Fruit fly (Drosophila melanogaster) whole organism, embryonic: ENCODE data around the gene CG3566.

Source experiments
- Abd-B ChIP-seq: fragments of 200-800 bp; sonication (Bioruptor generic); optimal IDR thresholded peaks from 2 replicates; lab custom pipeline; 2018; ENCODE audit warnings: missing biosample characterization, mild to moderate bottlenecking, missing genetic modification characterization, moderate library complexity
- CG10267 ChIP-seq: fragments of 200-800 bp; sonication (Bioruptor generic); optimal IDR thresholded peaks from 2 replicates; lab custom pipeline; 2018; ENCODE audit warnings: missing biosample characterization, mild to moderate bottlenecking, missing genetic modification characterization, moderate library complexity
- CG10366 ChIP-seq: fragments of 200-800 bp; sonication (Bioruptor generic); IDR thresholded peaks from 2 replicates; pipeline ENCODE4 v1.3.6; 2022; ENCODE audit warnings: missing biosample characterization, missing genetic modification characterization
- CG11398 ChIP-seq: fragments of 200-800 bp; sonication (Bioruptor generic); optimal IDR thresholded peaks from 2 replicates; lab custom pipeline; 2016; ENCODE audit warnings: missing biosample characterization, missing genetic modification characterization
- CG12104 ChIP-seq: fragments of 200-800 bp; sonication (Bioruptor generic); optimal IDR thresholded peaks from 3 replicates; lab custom pipeline; 2016; ENCODE audit warnings: missing biosample characterization, missing genetic modification characterization
- CG15011 ChIP-seq: fragments of 200-800 bp; sonication (Bioruptor generic); optimal IDR thresholded peaks from 3 replicates; lab custom pipeline; 2018; ENCODE audit warnings: missing biosample characterization, mild to moderate bottlenecking, missing genetic modification characterization
- CG16863 ChIP-seq: fragments of 200-800 bp; sonication (Bioruptor generic); optimal IDR thresholded peaks from 3 replicates; lab custom pipeline; 2016; ENCODE audit warnings: missing biosample characterization, missing genetic modification characterization
- CG2712 ChIP-seq: fragments of 200-800 bp; optimal IDR thresholded peaks from 3 replicates; lab custom pipeline; 2019; ENCODE audit warnings: missing biosample characterization, mild to moderate bottlenecking, missing genetic modification characterization, moderate library complexity
- CG3065 ChIP-seq: fragments of 200-800 bp; sonication (Bioruptor generic); optimal IDR thresholded peaks from 2 replicates; lab custom pipeline; 2016; ENCODE audit warnings: missing biosample characterization, missing genetic modification characterization
- CG31224 ChIP-seq: fragments of 200-800 bp; sonication (Bioruptor generic); IDR thresholded peaks from 2 replicates; pipeline ENCODE4 v1.3.6; 2022; ENCODE audit warnings: missing biosample characterization, missing genetic modification characterization
- CG32532 ChIP-seq: fragments of 200-800 bp; sonication (Bioruptor generic); IDR thresholded peaks from 2 replicates; pipeline ENCODE4 v1.3.6; 2022; ENCODE audit warnings: missing biosample characterization, missing genetic modification characterization
- CG3407 ChIP-seq: fragments of 200-800 bp; sonication (Bioruptor generic); optimal IDR thresholded peaks from 2 replicates; lab custom pipeline; 2018; ENCODE audit warnings: missing biosample characterization, mild to moderate bottlenecking, missing genetic modification characterization
- CG4282 ChIP-seq: fragments of 200-800 bp; sonication (Bioruptor generic); optimal IDR thresholded peaks from 2 replicates; lab custom pipeline; 2016; ENCODE audit warnings: missing biosample characterization, missing genetic modification characterization
- CG4404 ChIP-seq: fragments of 200-800 bp; sonication (Bioruptor generic); IDR thresholded peaks from 2 replicates; pipeline ENCODE4 v1.3.6; 2022; ENCODE audit warnings: missing biosample characterization, missing genetic modification characterization
- CG4820 ChIP-seq: fragments of 200-800 bp; sonication (Bioruptor generic); optimal IDR thresholded peaks from 3 replicates; lab custom pipeline; 2016; ENCODE audit warnings: missing biosample characterization, missing genetic modification characterization
- CG5245 ChIP-seq: fragments of 200-800 bp; sonication (Bioruptor generic); optimal IDR thresholded peaks from 3 replicates; lab custom pipeline; 2016; ENCODE audit warnings: missing biosample characterization, missing genetic modification characterization
- CG5953 ChIP-seq: fragments of 200-800 bp; sonication (Bioruptor generic); IDR thresholded peaks from 2 replicates; pipeline ENCODE4 v1.3.6; 2022; ENCODE audit warnings: missing biosample characterization, missing genetic modification characterization
- CG6765 ChIP-seq: fragments of 200-800 bp; sonication (Bioruptor generic); optimal IDR thresholded peaks from 3 replicates; lab custom pipeline; 2017; ENCODE audit warnings: missing biosample characterization, mild to moderate bottlenecking, missing genetic modification characterization
- CG7372 ChIP-seq: fragments of 200-800 bp; sonication (Bioruptor generic); IDR thresholded peaks from 2 replicates; pipeline ENCODE4 v1.3.6; 2022; ENCODE audit warnings: missing biosample characterization, missing genetic modification characterization
- CG8281 ChIP-seq: fragments of 200-800 bp; sonication (Bioruptor generic); optimal IDR thresholded peaks from 2 replicates; lab custom pipeline; 2018; ENCODE audit warnings: missing biosample characterization, mild to moderate bottlenecking, missing genetic modification characterization, moderate library complexity
- CG8478 ChIP-seq: fragments of >200 bp; optimal IDR thresholded peaks from 2 replicates; lab custom pipeline; 2018
- Deaf1 ChIP-seq: fragments of 200-800 bp; optimal IDR thresholded peaks from 3 replicates; lab custom pipeline; 2019; ENCODE audit warnings: missing biosample characterization, mild to moderate bottlenecking, missing genetic modification characterization, moderate library complexity
- Eip74EF ChIP-seq, 2 experiments: fragments of 200-800 bp in 1 of 2; fragments of >200 bp in 1 of 2; sonication (Bioruptor generic) in 1 of 2; optimal IDR thresholded peaks; 2 replicates each; lab custom pipeline; 2017 to 2019; ENCODE audit warnings: missing biosample characterization in 2 of 2, missing genetic modification characterization in 2 of 2, mild to moderate bottlenecking in 1 of 2, moderate library complexity in 1 of 2
- Fer1 ChIP-seq: fragments of 200-800 bp; sonication (Bioruptor generic); optimal IDR thresholded peaks from 2 replicates; lab custom pipeline; 2017; ENCODE audit warnings: missing biosample characterization, mild to moderate bottlenecking, missing genetic modification characterization
- Gug ChIP-seq: fragments of 200-800 bp; sonication (Bioruptor generic); IDR thresholded peaks from 4 replicates; pipeline ENCODE4 v1.3.6; 2022; ENCODE audit warnings: missing biosample characterization, missing genetic modification characterization
- H15 ChIP-seq: fragments of 200-800 bp; sonication (Bioruptor generic); IDR thresholded peaks from 3 replicates; pipeline ENCODE4 v1.3.6; 2022; ENCODE audit warnings: missing biosample characterization, missing genetic modification characterization
- HmgD ChIP-seq: fragments of 200-800 bp; sonication (Bioruptor generic); optimal IDR thresholded peaks from 3 replicates; lab custom pipeline; 2016; ENCODE audit warnings: missing biosample characterization, missing genetic modification characterization
- HmgZ ChIP-seq: fragments of 200-800 bp; sonication (Bioruptor generic); optimal IDR thresholded peaks from 2 replicates; lab custom pipeline; 2018; ENCODE audit warnings: missing biosample characterization, mild to moderate bottlenecking, missing genetic modification characterization
- NC2α ChIP-seq: fragments of 200-800 bp; sonication (Bioruptor generic); optimal IDR thresholded peaks from 2 replicates; lab custom pipeline; 2016; ENCODE audit warnings: missing biosample characterization, missing genetic modification characterization
- Oli ChIP-seq: fragments of 200-800 bp; sonication (Bioruptor generic); optimal IDR thresholded peaks from 2 replicates; lab custom pipeline; 2018; ENCODE audit warnings: missing biosample characterization, mild to moderate bottlenecking, missing genetic modification characterization, moderate library complexity
- Rx ChIP-seq: fragments of 200-800 bp; sonication (Bioruptor generic); IDR thresholded peaks from 2 replicates; pipeline ENCODE4 v1.3.6; 2022; ENCODE audit warnings: missing biosample characterization, missing genetic modification characterization
- Xrp1 ChIP-seq: fragments of 200-800 bp; sonication (Bioruptor generic); IDR thresholded peaks from 2 replicates; pipeline ENCODE4 v1.3.6; 2022; ENCODE audit warnings: missing biosample characterization, missing genetic modification characterization
- cad ChIP-seq: fragments of >200 bp; optimal IDR thresholded peaks from 2 replicates; lab custom pipeline; 2017; ENCODE audit warnings: missing biosample characterization, missing genetic modification characterization
- crol ChIP-seq: fragments of 200-800 bp; sonication (Bioruptor generic); IDR thresholded peaks from 2 replicates; pipeline ENCODE4 v1.3.6; 2022; ENCODE audit warnings: missing biosample characterization, missing genetic modification characterization
- crp ChIP-seq, 2 experiments: fragments of 200-800 bp; sonication (Bioruptor generic); optimal IDR thresholded peaks; 2 replicates in 1 of 2; 3 replicates in 1 of 2; lab custom pipeline; 2017; ENCODE audit warnings: missing biosample characterization in 2 of 2, missing genetic modification characterization in 2 of 2, mild to moderate bottlenecking in 1 of 2, moderate library complexity in 1 of 2
- dan ChIP-seq: fragments of 200-800 bp; sonication (Bioruptor generic); IDR thresholded peaks from 2 replicates; pipeline ENCODE4 v1.3.6; 2022; ENCODE audit warnings: missing biosample characterization, missing genetic modification characterization
- dimm ChIP-seq: fragments of 200-800 bp; sonication (Bioruptor generic); IDR thresholded peaks from 2 replicates; pipeline ENCODE4 v1.3.6; 2022; ENCODE audit warnings: missing biosample characterization, missing genetic modification characterization
- dysf ChIP-seq: fragments of 200-800 bp; sonication (Bioruptor generic); IDR thresholded peaks from 3 replicates; pipeline ENCODE4 v1.3.6; 2022; ENCODE audit warnings: missing biosample characterization, missing genetic modification characterization
- eyg ChIP-seq: fragments of 200-800 bp; sonication (Bioruptor generic); optimal IDR thresholded peaks from 3 replicates; lab custom pipeline; 2016; ENCODE audit warnings: missing biosample characterization, missing genetic modification characterization
- gro ChIP-seq: fragments of 200-800 bp; sonication (Bioruptor generic); optimal IDR thresholded peaks from 2 replicates; lab custom pipeline; 2016; ENCODE audit warnings: missing biosample characterization, missing genetic modification characterization
- knrl ChIP-seq: fragments of 200-800 bp; sonication (Bioruptor generic); IDR thresholded peaks from 3 replicates; pipeline ENCODE4 v1.3.6; 2022; ENCODE audit warnings: missing biosample characterization, missing genetic modification characterization; ENCODE audit not compliant: partially characterized antibody
- lab ChIP-seq: fragments of 200-800 bp; sonication (Bioruptor generic); optimal IDR thresholded peaks from 3 replicates; lab custom pipeline; 2017; ENCODE audit warnings: missing biosample characterization, missing genetic modification characterization, mild to moderate bottlenecking, moderate library complexity, missing genetic modification reagents
- p53 ChIP-seq: fragments of 200-800 bp; sonication (Bioruptor generic); optimal IDR thresholded peaks from 2 replicates; lab custom pipeline; 2016; ENCODE audit warnings: missing biosample characterization, missing genetic modification characterization
- pnt ChIP-seq: fragments of 200-800 bp; sonication (Bioruptor generic); optimal IDR thresholded peaks from 3 replicates; lab custom pipeline; 2016; ENCODE audit warnings: missing biosample characterization, missing genetic modification characterization
- psq ChIP-seq: fragments of 200-800 bp; sonication (Bioruptor generic); optimal IDR thresholded peaks from 2 replicates; lab custom pipeline; 2017; ENCODE audit warnings: missing biosample characterization, missing genetic modification characterization
- sc ChIP-seq, 3 experiments: fragments of >200 bp in 2 of 3; fragments of 200-800 bp in 1 of 3; sonication (Bioruptor generic) in 1 of 3; optimal IDR thresholded peaks; 2 replicates in 2 of 3; 3 replicates in 1 of 3; lab custom pipeline; 2017; ENCODE audit warnings: mild to moderate bottlenecking in 1 of 3, missing biosample characterization in 1 of 3, missing genetic modification characterization in 1 of 3, missing genetic modification reagents in 1 of 3
- schlank ChIP-seq: fragments of 200-800 bp; sonication (Bioruptor generic); optimal IDR thresholded peaks from 2 replicates; lab custom pipeline; 2018; ENCODE audit warnings: missing biosample characterization, mild to moderate bottlenecking, missing genetic modification characterization
- sd ChIP-seq: fragments of 200-800 bp; sonication (Bioruptor generic); optimal IDR thresholded peaks from 3 replicates; lab custom pipeline; 2018; ENCODE audit warnings: missing biosample characterization, mild to moderate bottlenecking, missing genetic modification characterization, moderate library complexity
- sens ChIP-seq: fragments of 200-800 bp; sonication (Bioruptor generic); peaks from one replicate; lab custom pipeline; 2016; ENCODE audit warnings: missing biosample characterization, missing genetic modification characterization
- unpg ChIP-seq: fragments of 200-800 bp; sonication (Bioruptor generic); optimal IDR thresholded peaks from 3 replicates; lab custom pipeline; 2018; ENCODE audit warnings: missing biosample characterization, mild to moderate bottlenecking, missing genetic modification characterization, moderate library complexity

CG3566 gene

DNA sequence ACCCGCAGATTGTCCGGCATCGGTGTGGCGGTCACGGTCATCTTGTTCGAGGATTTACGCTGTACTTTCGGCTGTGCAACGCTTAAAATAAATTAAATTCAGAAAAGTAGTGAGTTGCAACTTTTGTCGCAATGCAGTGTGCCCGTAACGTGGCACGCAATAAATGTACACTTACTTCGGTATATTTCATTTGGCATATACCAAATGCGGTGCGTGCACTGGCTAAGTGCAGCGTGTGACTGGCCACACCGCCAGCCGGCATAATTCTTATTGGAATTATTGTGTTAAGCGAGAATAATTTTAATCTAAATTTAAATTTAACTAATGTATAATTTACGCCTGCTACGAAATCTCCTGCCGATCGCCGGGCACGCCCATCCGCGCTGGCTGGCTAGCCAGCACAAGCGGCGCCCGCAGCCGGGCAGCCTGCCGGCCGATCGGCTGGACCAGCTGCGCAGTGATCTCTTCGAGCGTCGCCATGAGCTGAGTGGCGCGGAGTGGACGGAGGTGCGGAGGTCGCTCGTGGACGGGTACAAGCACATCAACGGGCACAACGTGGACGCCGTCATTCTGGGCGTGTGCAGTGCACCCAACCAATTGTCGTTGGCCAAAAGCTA lies 14.7 kb upstream of the CG3566 start, which contains the start of the genes Rpt4 and mldr (continued):
- no peak for TF ChIP-seq gro (GFP tag; lab: Kevin White, UChicago)
- no peak for TF ChIP-seq cad (GFP tag; lab: Kevin White, UChicago)
- peak; percentile 61 for TF ChIP-seq HmgZ (tag; lab: Kevin White, UChicago)
- TF ChIP-seq lab (GFP tag; lab: Kevin White, UChicago): no peak
- TF ChIP-seq CG7372 (GFP tag; lab: Robert Waterston, UW): no peak
- TF ChIP-seq NC2α: no peak
- TF ChIP-seq CG8281 (tag; lab: Kevin White, UChicago): no peak
- no peak for TF ChIP-seq CG10366 (GFP tag; lab: Robert Waterston, UW)
- TF ChIP-seq H15 (GFP tag; lab: Robert Waterston, UW): no peak
- TF ChIP-seq Xrp1 (GFP tag; lab: Robert Waterston, UW): no peak
- TF ChIP-seq dysf: no peak
- TF ChIP-seq eyg (GFP tag; lab: Kevin White, UChicago): no peak
- no peak for TF ChIP-seq CG16863 (GFP tag; lab: Kevin White, UChicago)
- TF ChIP-seq, all 482 proteins: peak for 58

DNA sequence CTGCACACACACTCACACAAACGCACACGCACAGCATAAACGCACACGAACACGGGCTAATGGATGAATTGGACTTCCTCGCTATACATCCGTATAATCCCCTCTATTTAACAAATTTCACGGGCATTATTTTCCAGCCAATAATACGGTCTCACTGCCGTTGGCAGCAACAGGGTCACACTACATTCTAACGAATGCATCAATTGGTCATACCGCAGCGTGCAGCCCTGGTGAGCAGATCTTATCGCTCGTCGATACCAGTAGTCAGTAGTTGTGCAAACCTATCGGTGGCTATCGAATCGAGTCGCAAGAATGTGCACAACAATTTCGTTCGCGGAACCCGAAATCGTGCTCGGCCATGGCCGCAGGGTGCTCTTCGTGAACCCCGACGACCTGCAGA lies 11.3 kb upstream of the CG3566 start, which contains the start of the genes Top3beta and wuho:
Top3beta (minus strand) TSS at position 149 of the 400 bp plus-strand sequence.
wuho (plus strand) TSS at position 259 of the 400 bp plus-strand sequence.
- TF ChIP-seq HmgD (peak; percentile 92), sd (tag; lab: Kevin White, UChicago) (peak; percentile 93), crol (no peak), CG32532 (0 out of 2 replicates have a peak, but pooled peaks have one; percentile 15), CG3065 (GFP tag; lab: Kevin White, UChicago) (no peak), Fer1 (GFP tag; lab: Kevin White, UChicago) (peak; percentile 68), Rx (GFP tag; lab: Robert Waterston, UW) (no peak), CG8478 (lab: Kevin White, UChicago) (no peak), dimm (no peak), Oli (no peak), schlank (tag; lab: Kevin White, UChicago) (no peak), psq (GFP tag; lab: Kevin White, UChicago) (no peak), p53 (peak; percentile 71), CG4404 (GFP tag; lab: Robert Waterston, UW) (no peak), CG5245 (GFP tag; lab: Kevin White, UChicago) (no peak), CG31224 (no peak), Gug (GFP tag; lab: Robert Waterston, UW) (no peak), Deaf1 (tag; lab: Kevin White, UChicago) (peak; percentile 65), unpg (GFP tag; lab: Kevin White, UChicago) (peak; percentile 28), CG5953 (GFP tag; lab: Robert Waterston, UW) (no peak), crp (GFP tag; optimal IDR thresholded peaks at IDR 0.05; lab: Kevin White, UChicago) (peak in 1 of 2 experiments; percentile 44), CG15011 (GFP tag; lab: Kevin White, UChicago) (no peak), CG3407 (GFP tag; lab: Kevin White, UChicago) (no peak), CG2712 (tag; lab: Kevin White, UChicago) (peak; percentile 55), CG4282 (GFP tag; lab: Kevin White, UChicago) (no peak), sens (peak; percentile 77), knrl (GFP tag; lab: Robert Waterston, UW) (peak; percentile 59), CG6765 (GFP tag; lab: Kevin White, UChicago) (no peak), sc (optimal IDR thresholded peaks at IDR 0.05; lab: Kevin White, UChicago) (no peak), sc (GFP tag; optimal IDR thresholded peaks at IDR 0.05; lab: Kevin White, UChicago) (no peak), CG12104 (GFP tag; lab: Kevin White, UChicago) (no peak), Abd-B (GFP tag; lab: Kevin White, UChicago) (peak; percentile 25), CG11398 (GFP tag; lab: Kevin White, UChicago) (no peak), CG10267 (tag; lab: Kevin White, UChicago) (peak; percentile 57), Eip74EF (GFP tag; optimal IDR thresholded peaks at IDR 0.05; lab: Kevin White, UChicago) (no peak), CG4820 (GFP tag; lab: Kevin White, UChicago) (no peak), dan (GFP tag; lab: Robert Waterston, UW) (no peak), pnt (no peak)
